Worm (Caenorhabditis elegans): ENCODE results near the gene pdk-1.

DNA sequence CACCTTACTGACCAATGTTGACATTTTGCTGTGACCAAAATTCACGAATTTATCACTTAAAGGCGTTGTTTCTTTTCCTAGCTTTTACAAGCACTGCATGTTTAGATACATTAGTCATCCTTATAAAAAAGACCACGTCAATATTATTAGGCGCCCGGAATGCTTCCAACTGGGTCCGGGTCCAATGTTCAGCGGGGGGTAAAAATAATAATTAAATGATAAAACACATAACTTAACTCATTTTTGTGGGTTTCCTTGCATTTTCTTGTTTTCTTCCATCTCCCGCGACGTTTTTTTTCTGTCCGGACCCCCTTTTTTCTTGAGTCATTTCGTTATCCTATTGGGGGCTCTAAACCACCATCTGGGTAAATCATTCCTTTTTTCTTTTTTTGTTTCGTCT, 27.7 kb upstream of the pdk-1 start:
- TF ChIP-seq tab-1 (GFP tag; IDR thresholded peaks at IDR 0.05), result no peak
- no peak for TF ChIP-seq flt-1 (GFP tag; IDR thresholded peaks at IDR 0.05)
- no peak for TF ChIP-seq cog-1 (tag; optimal IDR thresholded peaks at IDR 0.05)
- TF ChIP-seq klf-2 (GFP tag; conservative IDR thresholded peaks at IDR 0.05), result no peak
- TF ChIP-seq ztf-23 (GFP tag; IDR thresholded peaks at IDR 0.05), result no peak
- TF ChIP-seq med-1 (GFP tag; optimal IDR thresholded peaks at IDR 0.05; ENCODE audit: insufficient read depth), result no peak

All from whole organism, midembryonic.